Fruit fly (Drosophila melanogaster) whole organism, pupa: ENCODE data around the gene LeuRS-m.

ENCODE experiments used
- CG10348 ChIP-seq: fragments of 200-800 bp; sonication (Bioruptor generic); IDR thresholded peaks from 2 replicates; pipeline ENCODE4 v1.3.6; 2022; ENCODE audit warnings: missing biosample characterization, missing genetic modification characterization
- CG12605 ChIP-seq: fragments of 200-800 bp; sonication (Bioruptor generic); IDR thresholded peaks from 2 replicates; pipeline ENCODE4 v1.3.6; 2022; ENCODE audit warnings: missing biosample characterization, missing genetic modification characterization
- CG13204 ChIP-seq: fragments of 200-800 bp; sonication (Bioruptor generic); optimal IDR thresholded peaks from 2 replicates; lab custom pipeline; 2018; ENCODE audit warnings: missing biosample characterization, mild to moderate bottlenecking, missing genetic modification characterization, moderate library complexity
- CG14655 ChIP-seq: fragments of 200-800 bp; sonication (Bioruptor generic); optimal IDR thresholded peaks from 3 replicates; lab custom pipeline; 2017; ENCODE audit warnings: mild to moderate bottlenecking, missing biosample characterization, missing genetic modification reagents, missing genetic modification characterization
- CG15710 ChIP-seq: fragments of 200-800 bp; sonication (Bioruptor generic); optimal IDR thresholded peaks from 2 replicates; lab custom pipeline; 2018; ENCODE audit warnings: missing biosample characterization, mild to moderate bottlenecking, missing genetic modification characterization, moderate library complexity
- CG17806 ChIP-seq: fragments of 200-800 bp; sonication (Bioruptor generic); optimal IDR thresholded peaks from 2 replicates; lab custom pipeline; 2018; ENCODE audit warnings: missing biosample characterization, mild to moderate bottlenecking, missing genetic modification characterization, moderate library complexity
- CG32121 ChIP-seq: fragments of 200-800 bp; sonication (Bioruptor generic); IDR thresholded peaks from 2 replicates; pipeline ENCODE4 v1.3.6; 2022; ENCODE audit warnings: missing biosample characterization, missing genetic modification characterization
- CG34367 ChIP-seq: fragments of 200-800 bp; sonication (Bioruptor generic); optimal IDR thresholded peaks from 2 replicates; lab custom pipeline; 2018; ENCODE audit warnings: missing biosample characterization, mild to moderate bottlenecking, missing genetic modification characterization
- CG4496 ChIP-seq: fragments of 200-800 bp; sonication (Bioruptor generic); IDR thresholded peaks from 3 replicates; pipeline ENCODE4 v1.3.6; 2022; ENCODE audit warnings: missing biosample characterization, missing genetic modification characterization
- CG8159 ChIP-seq: fragments of 200-800 bp; sonication (Bioruptor generic); optimal IDR thresholded peaks from 3 replicates; lab custom pipeline; 2018; ENCODE audit warnings: missing biosample characterization, mild to moderate bottlenecking, missing genetic modification characterization, moderate library complexity
- CG8301 ChIP-seq: fragments of 200-800 bp; sonication (Bioruptor generic); optimal IDR thresholded peaks from 2 replicates; lab custom pipeline; 2018; ENCODE audit warnings: missing biosample characterization, mild to moderate bottlenecking, missing genetic modification characterization
- CG9948 ChIP-seq: fragments of 200-800 bp; sonication (Bioruptor generic); optimal IDR thresholded peaks from 2 replicates; lab custom pipeline; 2018; ENCODE audit warnings: missing biosample characterization, mild to moderate bottlenecking, missing genetic modification characterization, moderate library complexity
- D1 ChIP-seq: fragments of 200-800 bp; sonication (Bioruptor generic); optimal IDR thresholded peaks from 2 replicates; lab custom pipeline; 2018; ENCODE audit warnings: missing biosample characterization, mild to moderate bottlenecking, missing genetic modification characterization, moderate library complexity
- EcR ChIP-seq: fragments of 200-800 bp; sonication (Bioruptor generic); optimal IDR thresholded peaks from 3 replicates; lab custom pipeline; 2019; ENCODE audit warnings: missing biosample characterization, missing genetic modification characterization, mild to moderate bottlenecking, moderate library complexity, missing genetic modification reagents
- Ets98B ChIP-seq: fragments of 200-800 bp; sonication (Bioruptor generic); IDR thresholded peaks from 2 replicates; pipeline ENCODE4 v1.3.6; 2022; ENCODE audit warnings: missing biosample characterization, missing genetic modification characterization
- Pif1A ChIP-seq: fragments of 200-800 bp; sonication (Bioruptor generic); optimal IDR thresholded peaks from 3 replicates; lab custom pipeline; 2016; ENCODE audit warnings: missing biosample characterization, missing genetic modification characterization
- Pif1B ChIP-seq: fragments of 200-800 bp; sonication (Bioruptor generic); optimal IDR thresholded peaks from 3 replicates; lab custom pipeline; 2016; ENCODE audit warnings: missing biosample characterization, missing genetic modification characterization
- Snoo ChIP-seq: fragments of 200-800 bp; sonication (Bioruptor generic); optimal IDR thresholded peaks from 3 replicates; lab custom pipeline; 2017; ENCODE audit warnings: missing biosample characterization, mild to moderate bottlenecking, missing genetic modification characterization, inconsistent platforms
- fd96Ca ChIP-seq: fragments of 200-800 bp; sonication (Bioruptor generic); IDR thresholded peaks from 3 replicates; pipeline ENCODE4 v1.3.6; 2022; ENCODE audit warnings: missing biosample characterization, missing genetic modification characterization
- gl ChIP-seq: fragments of 200-800 bp; sonication (Bioruptor generic); optimal IDR thresholded peaks from 2 replicates; lab custom pipeline; 2018; ENCODE audit warnings: missing biosample characterization, mild to moderate bottlenecking, missing genetic modification characterization
- rn ChIP-seq: fragments of 200-800 bp; sonication (Bioruptor generic); IDR thresholded peaks from 2 replicates; pipeline ENCODE4 v1.3.6; 2022; ENCODE audit warnings: missing biosample characterization, missing genetic modification characterization

Gene LeuRS-m

DNA sequence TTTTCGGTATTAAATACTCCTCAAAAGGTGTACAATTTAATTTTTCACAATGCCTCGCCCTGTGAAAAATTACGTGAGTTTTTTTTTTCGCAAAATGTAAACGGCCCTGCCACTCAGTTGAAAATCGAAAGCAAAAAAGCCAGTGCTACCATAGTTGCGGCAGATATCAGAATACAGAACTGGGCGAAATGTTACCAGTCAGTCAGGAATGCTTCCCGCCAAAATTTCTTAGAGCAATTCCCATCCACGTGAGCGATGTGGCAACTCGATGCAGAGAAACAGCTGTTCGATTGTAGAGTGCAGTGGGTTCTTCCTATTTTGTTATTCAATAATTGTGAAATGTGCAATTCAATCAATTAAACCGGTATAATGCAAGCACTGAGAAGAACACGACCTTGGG, at the start of gene LeuRS-m, which contains the start of gene Dhc64C:
Gene LeuRS-m, plus strand, starts transcription at position 270 of the 400 bp plus-strand sequence.
Gene Dhc64C, minus strand, starts transcription at position 104 of the 400 bp plus-strand sequence.
- TF ChIP-seq CG4496 (GFP tag; lab: Robert Waterston, UW): no peak
- 0 out of 2 replicates have a peak, but pooled peaks have one; percentile 14 for TF ChIP-seq Ets98B (GFP tag; lab: Robert Waterston, UW)

DNA sequence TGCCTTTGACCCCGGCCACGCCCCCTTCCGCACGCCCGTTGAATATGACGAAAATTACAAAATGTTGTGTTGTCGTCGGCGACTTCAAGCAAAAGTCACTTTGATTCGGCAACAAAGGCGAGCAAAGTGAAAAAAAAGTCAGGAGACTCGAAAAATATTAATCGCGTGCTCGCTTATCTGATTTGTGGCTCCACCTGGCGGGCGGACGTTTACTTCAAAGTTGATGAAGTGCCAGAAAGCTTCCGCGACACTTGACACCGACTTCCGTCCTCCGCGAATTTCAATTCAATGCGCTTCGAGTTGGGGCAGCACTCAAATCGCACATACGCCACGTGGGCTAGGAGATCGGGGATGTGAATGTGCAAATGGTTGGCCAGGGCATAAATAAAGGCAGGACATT, 49.2 kb upstream of the LeuRS-m start:
- no peak for TF ChIP-seq rn (GFP tag; lab: Robert Waterston, UW)
- no peak for TF ChIP-seq Pif1A
- TF ChIP-seq CG8159 (tag; lab: Kevin White, UChicago): no peak
- no peak for TF ChIP-seq CG4496 (GFP tag; lab: Robert Waterston, UW)
- no peak for TF ChIP-seq Snoo (tag; lab: Kevin White, UChicago)
- TF ChIP-seq CG15710 (tag; lab: Kevin White, UChicago): no peak
- TF ChIP-seq gl (tag; lab: Kevin White, UChicago): no peak
- no peak for TF ChIP-seq CG32121 (GFP tag; lab: Robert Waterston, UW)
- no peak for TF ChIP-seq CG13204 (GFP tag; lab: Kevin White, UChicago)
- TF ChIP-seq CG10348 (GFP tag; lab: Robert Waterston, UW): no peak
- no peak for TF ChIP-seq Pif1B (GFP tag; lab: Kevin White, UChicago)
- no peak for TF ChIP-seq fd96Ca (GFP tag; lab: Robert Waterston, UW)
- no peak for TF ChIP-seq CG9948 (tag; lab: Kevin White, UChicago)
- no peak for TF ChIP-seq Ets98B (GFP tag; lab: Robert Waterston, UW)
- TF ChIP-seq CG34367 (tag; lab: Kevin White, UChicago): no peak
- TF ChIP-seq CG14655 (GFP tag; lab: Kevin White, UChicago): no peak

DNA sequence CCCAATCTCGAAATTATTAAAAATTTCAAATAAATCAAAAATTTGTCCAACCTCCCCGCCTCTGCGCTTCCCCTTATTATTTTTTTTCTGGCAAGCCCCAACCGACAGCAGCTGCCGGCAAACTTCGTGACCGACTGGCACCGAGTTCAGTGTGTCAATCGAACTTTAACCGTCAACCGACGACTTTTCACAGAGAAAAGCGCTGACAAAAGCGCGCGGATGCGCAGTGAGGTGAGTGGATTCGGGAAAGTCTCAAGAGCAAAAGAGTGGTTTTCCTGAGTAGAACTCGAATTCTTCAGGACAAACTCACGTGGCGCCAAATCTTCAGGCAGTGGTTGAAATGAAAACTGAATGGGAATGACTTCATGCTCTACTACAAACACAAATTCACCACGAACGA, 25.0 kb upstream of the LeuRS-m start:
- TF ChIP-seq CG9948 (tag; lab: Kevin White, UChicago): no peak
- no peak for TF ChIP-seq CG8159 (tag; lab: Kevin White, UChicago)
- TF ChIP-seq fd96Ca (GFP tag; lab: Robert Waterston, UW): peak; percentile 14; the same call in 1 of the 3 replicates
- no peak for TF ChIP-seq rn (GFP tag; lab: Robert Waterston, UW)

DNA sequence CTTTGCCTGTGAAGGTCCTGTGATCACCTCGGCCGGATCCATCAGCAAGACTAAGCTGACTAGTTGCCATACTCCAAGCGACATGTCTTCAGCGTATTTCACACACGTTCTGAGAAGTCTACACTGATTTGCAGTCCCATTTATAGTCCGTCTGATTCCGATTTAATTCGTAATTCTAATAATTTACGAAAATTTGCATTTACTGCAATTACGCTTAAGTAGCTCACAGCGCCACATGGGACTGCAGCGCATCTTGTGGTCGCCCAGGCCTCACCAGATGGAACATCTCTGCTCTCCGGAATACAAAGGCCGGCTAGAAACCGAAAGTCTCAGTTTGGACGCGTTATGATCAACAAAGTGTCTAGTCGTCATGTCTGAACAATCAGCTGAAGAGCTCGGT, 20.5 kb upstream of the LeuRS-m start, which contains the start of gene CG7509:
Gene CG7509, minus strand, starts transcription at position 101 of the 400 bp plus-strand sequence.
- TF ChIP-seq CG10348 (GFP tag; lab: Robert Waterston, UW) (no peak), D1 (tag; lab: Kevin White, UChicago) (no peak), CG34367 (tag; lab: Kevin White, UChicago) (no peak), CG4496 (GFP tag; lab: Robert Waterston, UW) (no peak), fd96Ca (GFP tag; lab: Robert Waterston, UW) (no peak), Pif1B (GFP tag; lab: Kevin White, UChicago) (no peak), EcR (no peak)

DNA sequence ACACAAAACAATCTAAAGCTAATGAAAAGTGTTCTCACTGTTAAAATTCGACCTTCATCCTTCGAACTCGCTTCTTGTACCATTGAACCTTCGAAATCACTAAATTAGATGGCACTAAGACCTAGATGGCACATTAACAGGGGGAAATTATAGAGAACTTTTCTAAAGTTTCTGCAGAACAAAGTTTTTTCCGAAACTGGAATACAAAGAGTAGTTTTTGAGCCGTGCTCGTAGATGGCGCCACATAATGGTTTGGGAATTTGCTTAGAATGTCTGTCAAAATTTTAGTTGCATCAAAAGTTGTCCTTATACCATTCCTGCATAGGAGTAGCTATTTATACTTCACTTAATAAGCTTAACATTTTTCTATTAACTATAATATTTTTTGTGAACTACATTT, 19.9 kb upstream of the LeuRS-m start:
- no peak for TF ChIP-seq CG32121 (GFP tag; lab: Robert Waterston, UW)
- no peak for TF ChIP-seq CG8301 (tag; lab: Kevin White, UChicago)
- no peak for TF ChIP-seq CG8159 (tag; lab: Kevin White, UChicago)
- TF ChIP-seq D1 (tag; lab: Kevin White, UChicago): no peak
- no peak for TF ChIP-seq CG14655 (GFP tag; lab: Kevin White, UChicago)
- TF ChIP-seq EcR: no peak
- TF ChIP-seq CG15710 (tag; lab: Kevin White, UChicago): no peak

DNA sequence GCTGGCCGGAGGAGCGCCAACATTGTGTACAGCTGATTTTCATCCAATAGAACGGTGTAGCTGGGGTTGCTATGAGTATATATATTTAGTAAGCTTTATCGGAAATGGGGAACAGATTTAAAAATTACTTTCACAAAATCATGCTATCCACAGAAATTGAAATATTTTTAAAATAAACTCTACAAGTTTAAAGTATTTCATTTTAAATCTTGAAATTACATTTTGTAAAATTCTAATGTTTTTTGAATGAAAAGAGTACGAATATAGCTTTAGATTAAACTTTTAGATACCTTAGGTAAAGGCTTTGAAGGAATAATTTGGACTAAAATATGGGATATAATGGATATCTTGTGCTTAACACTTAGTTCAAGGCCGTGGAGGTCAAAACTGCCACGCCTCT, 18.3 kb upstream of the LeuRS-m start, which contains the start of gene CG18808:
Gene CG18808, minus strand, starts transcription at position 101 of the 400 bp plus-strand sequence.
- no peak for TF ChIP-seq CG4496 (GFP tag; lab: Robert Waterston, UW)
- TF ChIP-seq, all 21 proteins: peak for 0

DNA sequence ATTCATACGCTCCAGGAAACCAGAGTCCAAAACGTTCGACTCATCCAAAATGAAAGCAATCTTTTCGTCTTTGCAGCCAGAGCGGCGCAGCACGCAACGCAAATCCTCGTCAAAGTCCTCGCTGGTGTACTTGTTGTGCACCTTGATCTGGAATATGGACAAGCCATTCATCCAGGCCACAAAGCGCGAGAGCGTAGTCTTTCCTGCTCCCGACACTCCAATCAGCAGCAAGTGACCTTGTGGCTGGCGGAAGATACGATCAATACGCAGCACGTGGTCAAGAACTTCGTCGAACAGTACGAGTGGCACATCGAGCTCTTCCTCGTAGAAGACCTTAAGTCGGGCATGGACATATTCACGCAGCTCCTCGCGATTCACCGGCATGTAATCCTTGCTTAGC, 11.5 kb upstream of the LeuRS-m start:
- TF ChIP-seq Ets98B (GFP tag; lab: Robert Waterston, UW) (no peak), CG14655 (GFP tag; lab: Kevin White, UChicago) (no peak)

DNA sequence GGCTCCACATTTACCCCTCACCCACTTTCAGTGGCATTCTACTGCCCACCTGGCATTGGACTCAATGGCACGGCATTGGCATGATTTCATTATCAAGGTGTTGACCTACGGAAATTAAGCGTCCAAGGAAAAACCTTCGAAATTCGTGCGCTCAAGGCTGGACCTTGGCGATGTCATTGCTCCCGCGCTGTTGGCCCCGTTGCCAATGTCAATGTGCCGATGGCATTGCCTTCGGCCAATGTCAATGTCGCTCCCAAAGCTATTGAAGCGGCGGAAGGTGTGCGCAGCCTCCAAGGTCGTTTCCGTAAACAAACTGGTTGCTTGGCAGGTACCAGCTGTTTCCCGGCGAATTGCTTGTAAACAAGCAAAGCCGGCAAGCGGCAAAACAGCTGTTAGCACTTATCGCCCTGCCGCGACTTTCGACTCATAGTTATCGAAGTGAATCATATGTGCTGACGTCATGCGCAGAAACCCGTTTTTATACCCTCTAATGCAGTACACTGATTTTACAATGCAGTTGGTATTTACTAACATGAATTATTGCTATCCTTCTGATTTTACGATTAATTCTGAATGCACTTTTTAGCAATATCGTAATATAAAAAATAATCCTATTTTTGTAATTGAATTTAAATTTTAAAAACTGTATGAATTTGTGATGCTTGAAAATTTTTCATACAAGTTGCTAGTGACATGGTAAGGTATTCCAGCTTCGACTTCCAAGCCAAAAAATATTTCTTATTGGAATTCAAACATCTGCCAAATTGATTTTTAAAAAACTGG, 1.1 kb upstream of the LeuRS-m start:
- TF ChIP-seq Snoo (tag; lab: Kevin White, UChicago) (no peak), CG8159 (tag; lab: Kevin White, UChicago) (peak; percentile 94), CG17806 (peak; percentile 92), CG12605 (peak; percentile 90), Pif1A (no peak), Ets98B (GFP tag; lab: Robert Waterston, UW) (peak; percentile 96), CG15710 (tag; lab: Kevin White, UChicago) (peak; percentile 91), EcR (peak; percentile 96), rn (GFP tag; lab: Robert Waterston, UW) (peak; percentile 92), Pif1B (GFP tag; lab: Kevin White, UChicago) (peak; percentile 95), CG34367 (tag; lab: Kevin White, UChicago) (peak; percentile 84), CG13204 (GFP tag; lab: Kevin White, UChicago) (no peak), gl (tag; lab: Kevin White, UChicago) (peak; percentile 78), CG10348 (GFP tag; lab: Robert Waterston, UW) (peak; percentile 84), D1 (tag; lab: Kevin White, UChicago) (no peak), CG14655 (GFP tag; lab: Kevin White, UChicago) (peak; percentile 94), CG32121 (GFP tag; lab: Robert Waterston, UW) (peak; percentile 97), CG8301 (tag; lab: Kevin White, UChicago) (no peak), CG4496 (GFP tag; lab: Robert Waterston, UW) (peak; percentile 97), fd96Ca (GFP tag; lab: Robert Waterston, UW) (peak; percentile 93), CG9948 (tag; lab: Kevin White, UChicago) (peak; percentile 91)
